Worm (Caenorhabditis elegans) whole organism, mixed stage, embryonic: ENCODE data around the gene sec-6.

Experiments
- M03D4.4 ChIP-seq: sonication (generic microtip); optimal IDR thresholded peaks from 2 replicates; lab custom pipeline; 2017; ENCODE audit warnings: mild to moderate bottlenecking, missing genetic modification characterization, missing compliant biosample characterization
- bed-3 ChIP-seq: fragments of 200-800 bp; sonication (Bioruptor generic); optimal IDR thresholded peaks from 3 replicates; lab custom pipeline; 2018; ENCODE audit warnings: mild to moderate bottlenecking, missing genetic modification characterization, moderate library complexity, missing compliant biosample characterization
- ceh-39 ChIP-seq: fragments of 150-350 bp; optimal IDR thresholded peaks from 2 replicates; lab custom pipeline; 2014; ENCODE audit warnings: missing biosample characterization, missing genetic modification characterization
- ceh-43 ChIP-seq: fragments of 200-800 bp; sonication (Bioruptor generic); optimal IDR thresholded peaks from 2 replicates; lab custom pipeline; 2018; ENCODE audit warnings: mild to moderate bottlenecking, missing genetic modification characterization, moderate library complexity, missing compliant biosample characterization
- ces-1 ChIP-seq: fragments of 150-350 bp; optimal IDR thresholded peaks from 2 replicates; lab custom pipeline; 2014; ENCODE audit warnings: missing biosample characterization, missing genetic modification reagents, missing genetic modification characterization
- cnd-1 ChIP-seq: fragments of 200-800 bp; sonication (Bioruptor generic); optimal IDR thresholded peaks from 2 replicates; lab custom pipeline; 2018; ENCODE audit warnings: mild to moderate bottlenecking, missing genetic modification characterization, missing compliant biosample characterization
- drap-1 ChIP-seq: fragments of 200-800 bp; sonication (Bioruptor generic); optimal IDR thresholded peaks from 3 replicates; lab custom pipeline; 2018; ENCODE audit warnings: mild to moderate bottlenecking, missing genetic modification characterization, missing compliant biosample characterization
- elt-1 ChIP-seq: sonication (generic microtip); optimal IDR thresholded peaks from 2 replicates; lab custom pipeline; 2017; ENCODE audit warnings: missing genetic modification characterization, mild to moderate bottlenecking, missing compliant biosample characterization, antibody characterized with exemption, moderate library complexity, borderline replicate concordance; ENCODE audit not compliant: insufficient read depth
- flh-1 ChIP-seq: fragments of 200-800 bp; sonication (Bioruptor generic); optimal IDR thresholded peaks from 2 replicates; lab custom pipeline; 2018; ENCODE audit warnings: mild to moderate bottlenecking, missing genetic modification characterization, moderate library complexity, missing compliant biosample characterization
- ham-2 ChIP-seq: fragments of 200-800 bp; sonication (Bioruptor generic); optimal IDR thresholded peaks from 2 replicates; lab custom pipeline; 2018; ENCODE audit warnings: mild to moderate bottlenecking, missing genetic modification characterization, missing compliant biosample characterization
- hlh-1 ChIP-seq: fragments of 150-350 bp; optimal IDR thresholded peaks from 2 replicates; lab custom pipeline; 2014; ENCODE audit warnings: missing biosample characterization, missing genetic modification reagents, missing genetic modification characterization
- lin-13 ChIP-seq: fragments of 150-350 bp; optimal IDR thresholded peaks from 2 replicates; lab custom pipeline; 2014; ENCODE audit warnings: missing biosample characterization, missing genetic modification characterization
- lin-32 ChIP-seq: fragments of 200-800 bp; sonication (Bioruptor generic); optimal IDR thresholded peaks from 2 replicates; lab custom pipeline; 2018; ENCODE audit warnings: mild to moderate bottlenecking, missing genetic modification characterization, missing compliant biosample characterization
- lsy-2 ChIP-seq: fragments of 150-350 bp; optimal IDR thresholded peaks from 2 replicates; lab custom pipeline; 2014; ENCODE audit warnings: missing biosample characterization, missing genetic modification characterization
- mab-5 ChIP-seq: fragments of 150-350 bp; optimal IDR thresholded peaks from 2 replicates; lab custom pipeline; 2014; ENCODE audit warnings: missing biosample characterization, missing genetic modification characterization
- mep-1 ChIP-seq: fragments of 150-350 bp; optimal IDR thresholded peaks from 2 replicates; lab custom pipeline; 2017; ENCODE audit warnings: missing biosample characterization, missing genetic modification reagents, missing genetic modification characterization, inconsistent platforms
- mls-2 ChIP-seq: sonication (generic microtip); optimal IDR thresholded peaks from 2 replicates; lab custom pipeline; 2016; ENCODE audit warnings: mild to moderate bottlenecking, missing genetic modification characterization, moderate library complexity, missing compliant biosample characterization
- nhr-12 ChIP-seq: fragments of 150-350 bp; optimal IDR thresholded peaks from 2 replicates; lab custom pipeline; 2014; ENCODE audit warnings: missing biosample characterization, missing genetic modification characterization
- nhr-2 ChIP-seq: fragments of 150-350 bp; optimal IDR thresholded peaks from 2 replicates; lab custom pipeline; 2014; ENCODE audit warnings: missing biosample characterization, missing genetic modification characterization
- nhr-76 ChIP-seq: sonication (generic microtip); optimal IDR thresholded peaks from 2 replicates; lab custom pipeline; 2017; ENCODE audit warnings: missing biosample characterization, missing genetic modification characterization
- sem-2 ChIP-seq: fragments of 200-800 bp; sonication (Bioruptor generic); optimal IDR thresholded peaks from 2 replicates; lab custom pipeline; 2018; ENCODE audit warnings: mild to moderate bottlenecking, missing genetic modification characterization, missing compliant biosample characterization
- sptf-1 ChIP-seq: sonication (generic microtip); optimal IDR thresholded peaks from 2 replicates; lab custom pipeline; 2017; ENCODE audit warnings: mild to moderate bottlenecking, missing genetic modification characterization, moderate library complexity, missing compliant biosample characterization
- tbx-8 ChIP-seq: fragments of 200-800 bp; sonication (Bioruptor generic); optimal IDR thresholded peaks from 2 replicates; lab custom pipeline; 2018; ENCODE audit warnings: mild to moderate bottlenecking, missing genetic modification characterization, moderate library complexity, missing compliant biosample characterization
- unc-120 ChIP-seq: sonication (generic microtip); optimal IDR thresholded peaks from 2 replicates; lab custom pipeline; 2017; ENCODE audit warnings: missing genetic modification characterization, missing compliant biosample characterization; ENCODE audit not compliant: poor library complexity, severe bottlenecking
- unc-62 ChIP-seq: fragments of 150-350 bp; optimal IDR thresholded peaks from 2 replicates; lab custom pipeline; 2014; ENCODE audit warnings: missing biosample characterization, missing genetic modification reagents, missing genetic modification characterization
- ztf-11 ChIP-seq: fragments of 150-350 bp; optimal IDR thresholded peaks from 2 replicates; lab custom pipeline; 2014; ENCODE audit warnings: missing biosample characterization, missing genetic modification characterization

Gene sec-6

ce11 chrII:5417905-5418304, 58.6 kb downstream of the sec-6 start:
- TF ChIP-seq sptf-1 (tag; lab: Kevin White, UChicago): no peak
- peak; percentile 94 for TF ChIP-seq unc-62 (GFP tag; lab: Kevin White, UChicago)
- TF ChIP-seq M03D4.4 (tag; lab: Kevin White, UChicago): no peak
- no peak for TF ChIP-seq bed-3 (GFP tag; lab: Kevin White, UChicago)
- TF ChIP-seq ham-2 (GFP tag; lab: Kevin White, UChicago): no peak

- TF ChIP-seq hlh-1 (tag; lab: Kevin White, UChicago) (peak; percentile 75), lin-32 (GFP tag; lab: Kevin White, UChicago) (peak; percentile 67), mab-5 (no peak), lin-13 (peak; percentile 25), unc-120 (tag; lab: Kevin White, UChicago) (peak; percentile 14), ceh-43 (GFP tag; lab: Kevin White, UChicago) (peak; percentile 59), cnd-1 (tag; lab: Kevin White, UChicago) (peak; percentile 84), ces-1 (peak; percentile 89), mls-2 (tag; lab: Kevin White, UChicago) (peak; percentile 52), ztf-11 (tag; lab: Kevin White, UChicago) (peak; percentile 13), elt-1 (tag; lab: Kevin White, UChicago) (no peak), ceh-39 (tag; lab: Kevin White, UChicago) (peak; percentile 18), sptf-1 (tag; lab: Kevin White, UChicago) (no peak), nhr-76 (tag; lab: Kevin White, UChicago) (no peak)
Measured at ce11 chrII:5418317-5418716, 59.0 kb downstream of the sec-6 start.

- TF ChIP-seq flh-1 (no peak), M03D4.4 (tag; lab: Kevin White, UChicago) (no peak), mab-5 (no peak), drap-1 (GFP tag; lab: Kevin White, UChicago) (no peak), unc-62 (GFP tag; lab: Kevin White, UChicago) (no peak), tbx-8 (GFP tag; lab: Kevin White, UChicago) (no peak), nhr-2 (no peak), mep-1 (tag; lab: Kevin White, UChicago) (no peak), sem-2 (GFP tag; lab: Kevin White, UChicago) (no peak), lsy-2 (tag; lab: Kevin White, UChicago) (no peak), ceh-39 (tag; lab: Kevin White, UChicago) (no peak), nhr-12 (tag; lab: Kevin White, UChicago) (no peak), unc-120 (tag; lab: Kevin White, UChicago) (no peak), cnd-1 (tag; lab: Kevin White, UChicago) (no peak), ham-2 (GFP tag; lab: Kevin White, UChicago) (no peak), ces-1 (no peak), lin-13 (no peak)
Measured at ce11 chrII:5418929-5419328, 59.6 kb downstream of the sec-6 start, which contains the start of gene EEED8.15. Gene EEED8.15 (plus strand): TSS chrII:5419229.

ce11 chrII:5420947-5421614, 61.7 kb downstream of the sec-6 start, which contains the start of gene tofu-6:
Gene tofu-6 (plus strand): TSS chrII:5421248.
- TF ChIP-seq mls-2 (tag; lab: Kevin White, UChicago) (no peak), lsy-2 (tag; lab: Kevin White, UChicago) (peak; percentile 79)
- TF ChIP-seq, all 35 proteins: peak for 1
